Fruit fly (Drosophila melanogaster) whole organism, embryonic: ENCODE data around the gene Ns1.

ENCODE experiments used
- ATbp ChIP-seq: fragments of 200-800 bp; sonication (Bioruptor generic); optimal IDR thresholded peaks from 2 replicates; lab custom pipeline; 2017; ENCODE audit warnings: missing biosample characterization, mild to moderate bottlenecking, missing genetic modification characterization, missing genetic modification reagents
- Ada2b ChIP-seq: fragments of 200-800 bp; sonication (Bioruptor generic); IDR thresholded peaks from 2 replicates; pipeline ENCODE4 v1.3.6; 2022; ENCODE audit warnings: missing biosample characterization, missing genetic modification characterization
- Adf1 ChIP-seq: fragments of 200-800 bp; sonication (Bioruptor generic); IDR thresholded peaks from 2 replicates; pipeline ENCODE4 v1.3.6; 2022; ENCODE audit warnings: missing biosample characterization, missing genetic modification characterization
- Antp ChIP-seq: fragments of 200-800 bp; sonication (Bioruptor generic); optimal IDR thresholded peaks from 3 replicates; lab custom pipeline; 2016; ENCODE audit warnings: missing biosample characterization, missing genetic modification characterization
- CG10274 ChIP-seq: fragments of 200-800 bp; sonication (Bioruptor generic); optimal IDR thresholded peaks from 3 replicates; lab custom pipeline; 2017; ENCODE audit warnings: missing biosample characterization, mild to moderate bottlenecking, missing genetic modification characterization
- CG12769 ChIP-seq: fragments of 200-800 bp; sonication (Bioruptor generic); optimal IDR thresholded peaks from 2 replicates; lab custom pipeline; 2019; ENCODE audit warnings: missing biosample characterization, mild to moderate bottlenecking, missing genetic modification characterization, moderate library complexity
- CG15696 ChIP-seq: fragments of 200-800 bp; sonication (Bioruptor generic); optimal IDR thresholded peaks from 2 replicates; lab custom pipeline; 2019; ENCODE audit warnings: missing biosample characterization, mild to moderate bottlenecking, missing genetic modification characterization, moderate library complexity
- CG1602 ChIP-seq: fragments of 200-800 bp; sonication (Bioruptor generic); optimal IDR thresholded peaks from 3 replicates; lab custom pipeline; 2016; ENCODE audit warnings: missing biosample characterization, missing genetic modification characterization
- CG17328 ChIP-seq: fragments of 200-800 bp; sonication (Bioruptor generic); IDR thresholded peaks from 2 replicates; pipeline ENCODE4 v1.3.6; 2022; ENCODE audit warnings: missing biosample characterization, missing genetic modification characterization
- CG17829 ChIP-seq: fragments of 200-800 bp; optimal IDR thresholded peaks from 2 replicates; lab custom pipeline; 2019; ENCODE audit warnings: missing biosample characterization, mild to moderate bottlenecking, missing genetic modification characterization, moderate library complexity
- CG1792 ChIP-seq: fragments of 200-800 bp; sonication (Bioruptor generic); optimal IDR thresholded peaks from 2 replicates; lab custom pipeline; 2016; ENCODE audit warnings: missing biosample characterization, missing genetic modification characterization
- CG1832 ChIP-seq: fragments of 200-800 bp; sonication (Bioruptor generic); optimal IDR thresholded peaks from 2 replicates; lab custom pipeline; 2017; ENCODE audit warnings: missing biosample characterization, mild to moderate bottlenecking, missing genetic modification characterization, inconsistent platforms
- CG18599 ChIP-seq: fragments of 200-800 bp; sonication (Bioruptor generic); optimal IDR thresholded peaks from 3 replicates; lab custom pipeline; 2017; ENCODE audit warnings: missing biosample characterization, missing genetic modification characterization, mild to moderate bottlenecking, moderate library complexity, missing genetic modification reagents
- CG2120 ChIP-seq: fragments of 200-800 bp; sonication (Bioruptor generic); optimal IDR thresholded peaks from 3 replicates; lab custom pipeline; 2016; ENCODE audit warnings: missing biosample characterization, missing genetic modification characterization
- CG2202 ChIP-seq: fragments of 200-800 bp; sonication (Bioruptor generic); optimal IDR thresholded peaks from 2 replicates; lab custom pipeline; 2018; ENCODE audit warnings: missing biosample characterization, mild to moderate bottlenecking, missing genetic modification characterization
- CG2678 ChIP-seq: fragments of 200-800 bp; sonication (Bioruptor generic); optimal IDR thresholded peaks from 3 replicates; lab custom pipeline; 2019; ENCODE audit warnings: missing biosample characterization, mild to moderate bottlenecking, missing genetic modification characterization, moderate library complexity
- CG31441 ChIP-seq: fragments of 200-800 bp; sonication (Bioruptor generic); IDR thresholded peaks from 2 replicates; pipeline ENCODE4 v1.3.6; 2022; ENCODE audit warnings: missing biosample characterization, missing genetic modification characterization
- CG32767 ChIP-seq: fragments of 200-800 bp; sonication (Bioruptor generic); IDR thresholded peaks from 2 replicates; pipeline ENCODE4 v1.3.6; 2022; ENCODE audit warnings: missing biosample characterization, missing genetic modification characterization
- CG34224 ChIP-seq: fragments of 200-800 bp; sonication (Bioruptor generic); IDR thresholded peaks from 3 replicates; pipeline ENCODE4 v1.3.6; 2022; ENCODE audit warnings: missing biosample characterization, missing genetic modification characterization; ENCODE audit not compliant: partially characterized antibody
- CG3726 ChIP-seq: fragments of 200-800 bp; sonication (Bioruptor generic); IDR thresholded peaks from 3 replicates; pipeline ENCODE4, ENCODE4 v1.3.6; 2022; ENCODE audit warnings: missing biosample characterization, missing genetic modification characterization
- CG4360 ChIP-seq: fragments of 200-800 bp; sonication (Bioruptor generic); IDR thresholded peaks from 2 replicates; pipeline ENCODE4 v1.3.6; 2022; ENCODE audit warnings: missing biosample characterization, missing genetic modification characterization
- CG6254 ChIP-seq: fragments of 200-800 bp; sonication (Bioruptor generic); optimal IDR thresholded peaks from 3 replicates; lab custom pipeline; 2017; ENCODE audit warnings: mild to moderate bottlenecking, missing biosample characterization, missing genetic modification reagents, missing genetic modification characterization
- CG7745 ChIP-seq: fragments of 200-800 bp; sonication (Bioruptor generic); optimal IDR thresholded peaks from 2 replicates; lab custom pipeline; 2018; ENCODE audit warnings: missing biosample characterization, mild to moderate bottlenecking, missing genetic modification characterization, moderate library complexity
- CG8924 ChIP-seq: fragments of 200-800 bp; optimal IDR thresholded peaks from 3 replicates; lab custom pipeline; 2019; ENCODE audit warnings: missing biosample characterization, mild to moderate bottlenecking, missing genetic modification characterization, moderate library complexity
- CG9727 ChIP-seq: fragments of 200-800 bp; sonication (Bioruptor generic); optimal IDR thresholded peaks from 3 replicates; lab custom pipeline; 2017; ENCODE audit warnings: missing biosample characterization, mild to moderate bottlenecking, missing genetic modification characterization
- D19A ChIP-seq: fragments of 200-800 bp; optimal IDR thresholded peaks from 3 replicates; lab custom pipeline; 2019; ENCODE audit warnings: missing biosample characterization, mild to moderate bottlenecking, missing genetic modification characterization, moderate library complexity
- Doc2 ChIP-seq: fragments of 200-800 bp; sonication (Bioruptor generic); IDR thresholded peaks from 2 replicates; pipeline ENCODE4 v1.3.6; 2022; ENCODE audit warnings: missing biosample characterization, missing genetic modification characterization
- HLH54F ChIP-seq: fragments of 200-800 bp; sonication (Bioruptor generic); optimal IDR thresholded peaks from 3 replicates; lab custom pipeline; 2016; ENCODE audit warnings: missing biosample characterization, missing genetic modification characterization
- Jarid2 ChIP-seq: fragments of 200-800 bp; sonication (Bioruptor generic); optimal IDR thresholded peaks from 3 replicates; lab custom pipeline; 2017; ENCODE audit warnings: mild to moderate bottlenecking, missing biosample characterization, missing genetic modification reagents, missing genetic modification characterization
- Meics ChIP-seq: fragments of 200-800 bp; sonication (Bioruptor generic); optimal IDR thresholded peaks from 2 replicates; lab custom pipeline; 2017; ENCODE audit warnings: missing biosample characterization, mild to moderate bottlenecking, missing genetic modification characterization
- Myb ChIP-seq: fragments of 200-800 bp; sonication (Bioruptor generic); optimal IDR thresholded peaks from 2 replicates; lab custom pipeline; 2016; ENCODE audit warnings: missing biosample characterization, missing genetic modification characterization
- Rfx ChIP-seq: fragments of 200-800 bp; sonication (Bioruptor generic); IDR thresholded peaks from 2 replicates; pipeline ENCODE4 v1.3.6; 2022; ENCODE audit warnings: missing biosample characterization, missing genetic modification characterization
- Six4 ChIP-seq: fragments of 200-800 bp; sonication (Bioruptor generic); optimal IDR thresholded peaks from 2 replicates; lab custom pipeline; 2016; ENCODE audit warnings: missing biosample characterization, missing genetic modification characterization
- Sox100B ChIP-seq: fragments of 200-800 bp; sonication (Bioruptor generic); optimal IDR thresholded peaks from 3 replicates; lab custom pipeline; 2018; ENCODE audit warnings: missing biosample characterization, mild to moderate bottlenecking, missing genetic modification characterization
- Spps ChIP-seq: fragments of 200-800 bp; sonication (Bioruptor generic); optimal IDR thresholded peaks from 2 replicates; lab custom pipeline; 2018; ENCODE audit warnings: missing biosample characterization, mild to moderate bottlenecking, missing genetic modification characterization
- Vsx1 ChIP-seq: fragments of 200-800 bp; sonication (Bioruptor generic); optimal IDR thresholded peaks from 2 replicates; lab custom pipeline; 2017; ENCODE audit warnings: missing biosample characterization, mild to moderate bottlenecking, missing genetic modification characterization, missing genetic modification reagents
- az2 ChIP-seq: fragments of 200-800 bp; sonication (Bioruptor generic); optimal IDR thresholded peaks from 3 replicates; lab custom pipeline; 2016; ENCODE audit warnings: missing biosample characterization, missing genetic modification characterization
- chm ChIP-seq: fragments of 200-800 bp; sonication (Bioruptor generic); IDR thresholded peaks from 2 replicates; pipeline ENCODE4 v1.3.6; 2022; ENCODE audit warnings: missing biosample characterization, missing genetic modification characterization
- en ChIP-seq: fragments of 200-800 bp; sonication (Bioruptor generic); optimal IDR thresholded peaks from 2 replicates; lab custom pipeline; 2016; ENCODE audit warnings: missing biosample characterization, missing genetic modification characterization
- eve ChIP-seq, 2 experiments: fragments of >200 bp; optimal IDR thresholded peaks; 2 replicates each; lab custom pipeline; 2017; ENCODE audit warnings: missing biosample characterization in 2 of 2, missing genetic modification characterization in 2 of 2
- ewg ChIP-seq: fragments of 200-800 bp; sonication (Bioruptor generic); optimal IDR thresholded peaks from 3 replicates; lab custom pipeline; 2017; ENCODE audit warnings: mild to moderate bottlenecking, missing biosample characterization, missing genetic modification reagents, missing genetic modification characterization
- gcm2 ChIP-seq: fragments of 200-800 bp; sonication (Bioruptor generic); optimal IDR thresholded peaks from 2 replicates; lab custom pipeline; 2016; ENCODE audit warnings: missing biosample characterization, missing genetic modification characterization
- hth ChIP-seq: fragments of >200 bp; optimal IDR thresholded peaks from 2 replicates; lab custom pipeline; 2017; ENCODE audit warnings: inconsistent platforms
- jigr1 ChIP-seq: fragments of 200-800 bp; sonication (Bioruptor generic); IDR thresholded peaks from 3 replicates; pipeline ENCODE4 v1.3.6; 2022; ENCODE audit warnings: missing biosample characterization, missing genetic modification characterization
- jumu ChIP-seq: fragments of 200-800 bp; sonication (Bioruptor generic); optimal IDR thresholded peaks from 3 replicates; lab custom pipeline; 2016; ENCODE audit warnings: missing biosample characterization, missing genetic modification characterization
- nau ChIP-seq: fragments of 200-800 bp; sonication (Bioruptor generic); optimal IDR thresholded peaks from 3 replicates; lab custom pipeline; 2017; ENCODE audit warnings: missing biosample characterization, mild to moderate bottlenecking, missing genetic modification characterization, missing genetic modification reagents
- pnt ChIP-seq: fragments of 200-800 bp; sonication (Bioruptor generic); optimal IDR thresholded peaks from 3 replicates; lab custom pipeline; 2016; ENCODE audit warnings: missing biosample characterization, missing genetic modification characterization
- sens ChIP-seq: fragments of 200-800 bp; sonication (Bioruptor generic); peaks from one replicate; lab custom pipeline; 2016; ENCODE audit warnings: missing biosample characterization, missing genetic modification characterization
- stc ChIP-seq: fragments of 200-800 bp; sonication (Bioruptor generic); IDR thresholded peaks from 2 replicates; pipeline ENCODE4 v1.3.6; 2022; ENCODE audit warnings: missing biosample characterization, missing genetic modification characterization
- usp ChIP-seq: fragments of >200 bp; optimal IDR thresholded peaks from 2 replicates; lab custom pipeline; 2017; ENCODE audit warnings: missing biosample characterization, missing genetic modification characterization
- zfh1 ChIP-seq: fragments of 200-800 bp; sonication (Bioruptor generic); IDR thresholded peaks from 3 replicates; pipeline ENCODE4 v1.3.6; 2022; ENCODE audit warnings: missing biosample characterization, missing genetic modification characterization
- zfh2 ChIP-seq: fragments of 200-800 bp; sonication (Bioruptor generic); optimal IDR thresholded peaks from 2 replicates; lab custom pipeline; 2016; ENCODE audit warnings: missing biosample characterization, missing genetic modification characterization

Gene Ns1

DNA sequence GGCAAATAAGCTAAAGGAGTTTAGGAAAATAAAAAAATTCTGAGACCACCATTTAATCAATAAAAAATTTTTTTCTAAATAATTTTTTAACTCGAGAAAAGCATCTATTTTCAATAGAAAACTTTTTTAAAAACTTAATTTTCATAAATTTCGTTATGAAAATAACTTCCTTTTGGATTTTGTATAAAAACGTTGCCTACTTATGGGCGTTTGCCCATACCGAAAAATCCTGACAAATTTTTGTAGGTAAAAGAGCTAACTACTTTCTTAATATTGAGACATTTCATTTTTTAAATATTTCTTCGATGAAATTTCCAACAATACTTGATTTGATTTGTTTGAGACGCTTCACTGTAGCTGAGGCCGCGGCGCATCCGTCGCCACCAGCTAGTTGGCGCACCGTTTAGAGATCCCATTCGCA lies 12.2 kb downstream of the Ns1 start (continued):
- no peak for TF ChIP-seq CG34224 (GFP tag; lab: Robert Waterston, UW)
- TF ChIP-seq Six4: peak; percentile 47
- TF ChIP-seq CG31441 (GFP tag; lab: Robert Waterston, UW): peak; percentile 71
- TF ChIP-seq CG9727 (GFP tag; lab: Kevin White, UChicago): peak; percentile 51
- peak; percentile 39 for TF ChIP-seq az2 (GFP tag; lab: Kevin White, UChicago)
- TF ChIP-seq CG12769 (tag; lab: Kevin White, UChicago): no peak
- TF ChIP-seq CG4360 (GFP tag; lab: Robert Waterston, UW): no peak
- TF ChIP-seq Antp: peak; percentile 26
- TF ChIP-seq eve (GFP tag; optimal IDR thresholded peaks at IDR 0.05; lab: Kevin White, UChicago): peak in 1 of 2 experiments; percentile 68
- TF ChIP-seq D19A: peak; percentile 33
- peak; percentile 11 for TF ChIP-seq ATbp (GFP tag; lab: Kevin White, UChicago)
- TF ChIP-seq CG2202 (tag; lab: Kevin White, UChicago): no peak
- TF ChIP-seq Meics: peak; percentile 57
- peak; percentile 16 for TF ChIP-seq Jarid2 (GFP tag; lab: Kevin White, UChicago)
- peak; percentile 52 for TF ChIP-seq CG17829 (tag; lab: Kevin White, UChicago)
- peak; percentile 10 for TF ChIP-seq pnt (GFP tag; lab: Kevin White, UChicago)
- peak; percentile 42; the same call in 1 of the 3 replicates for TF ChIP-seq zfh1 (GFP tag; lab: Robert Waterston, UW)
- TF ChIP-seq CG10274: peak; percentile 22
- peak; percentile 31 for TF ChIP-seq HLH54F
- no peak for TF ChIP-seq jigr1
- TF ChIP-seq Spps: peak; percentile 1
- no peak for TF ChIP-seq chm (GFP tag; lab: Robert Waterston, UW)
- TF ChIP-seq usp: no peak
- peak; percentile 37 for TF ChIP-seq zfh2 (GFP tag; lab: Kevin White, UChicago)
- TF ChIP-seq CG8924 (tag; lab: Kevin White, UChicago): peak; percentile 44
- 0 out of 3 replicates have a peak, but pooled peaks have one; percentile 33 for TF ChIP-seq CG3726 (GFP tag; lab: Robert Waterston, UW)
- TF ChIP-seq jumu (GFP tag; lab: Kevin White, UChicago): peak; percentile 17
- TF ChIP-seq Sox100B (GFP tag; lab: Kevin White, UChicago): peak; percentile 78
- TF ChIP-seq gcm2 (GFP tag; lab: Kevin White, UChicago): peak; percentile 48
- peak; percentile 21 for TF ChIP-seq ewg
- TF ChIP-seq Doc2 (GFP tag; lab: Robert Waterston, UW): no peak
- no peak for TF ChIP-seq CG1792 (GFP tag; lab: Kevin White, UChicago)
- TF ChIP-seq CG18599: peak; percentile 57
- 0 out of 2 replicates have a peak, but pooled peaks have one; percentile 9 for TF ChIP-seq Ada2b (GFP tag; lab: Robert Waterston, UW)
- TF ChIP-seq Myb: peak; percentile 5
- TF ChIP-seq CG1832 (GFP tag; lab: Kevin White, UChicago): no peak
- TF ChIP-seq sens (GFP tag; lab: Kevin White, UChicago): peak; percentile 94
- peak; percentile 18; the same call in 1 of the 2 replicates for TF ChIP-seq CG32767 (GFP tag; lab: Robert Waterston, UW)
- no peak for TF ChIP-seq CG7745 (tag; lab: Kevin White, UChicago)
- TF ChIP-seq CG17328: peak; percentile 21; the same call in 1 of the 2 replicates
- peak; percentile 63 for TF ChIP-seq CG2120 (GFP tag; lab: Kevin White, UChicago)
- TF ChIP-seq CG2678 (tag; lab: Kevin White, UChicago): peak; percentile 72
- TF ChIP-seq CG6254: peak; percentile 21
- TF ChIP-seq Adf1 (GFP tag; lab: Robert Waterston, UW): no peak
- peak; percentile 13 for TF ChIP-seq CG1602 (GFP tag; lab: Kevin White, UChicago)
- TF ChIP-seq stc (GFP tag; lab: Robert Waterston, UW): no peak
- TF ChIP-seq nau: peak; percentile 35
- TF ChIP-seq CG15696 (tag; lab: Kevin White, UChicago): peak; percentile 51
- TF ChIP-seq Rfx (GFP tag; lab: Robert Waterston, UW): peak; percentile 9; the same call in 1 of the 2 replicates
- TF ChIP-seq Vsx1 (GFP tag; lab: Kevin White, UChicago): peak; percentile 24
- TF ChIP-seq hth (lab: Kevin White, UChicago): no peak
- no peak for TF ChIP-seq en (GFP tag; lab: Kevin White, UChicago)
